Worm (Caenorhabditis elegans) whole organism, early embryonic: Measurements from ENCODE around the gene C42D4.3.

Experiments used
- B0310.2 ChIP-seq: sonication (generic microtip); optimal IDR thresholded peaks from 2 replicates; lab custom pipeline; 2016; ENCODE audit warnings: mild to moderate bottlenecking, missing genetic modification characterization, missing compliant biosample characterization
- F13C5.2 ChIP-seq: sonication (generic microtip); optimal IDR thresholded peaks from 2 replicates; lab custom pipeline; 2017; ENCODE audit warnings: mild to moderate bottlenecking, missing genetic modification characterization, inconsistent platforms, missing compliant biosample characterization
- aly-1 ChIP-seq: sonication (generic microtip); optimal IDR thresholded peaks from 2 replicates; lab custom pipeline; 2016; ENCODE audit warnings: missing genetic modification characterization, missing compliant biosample characterization
- ama-1 ChIP-seq: fragments of 150-350 bp; optimal IDR thresholded peaks from 2 replicates; lab custom pipeline; 2014
- ceh-13 ChIP-seq: fragments of 200-800 bp; sonication (Bioruptor generic); optimal IDR thresholded peaks from 2 replicates; lab custom pipeline; 2018; ENCODE audit warnings: mild to moderate bottlenecking, missing genetic modification characterization, missing compliant biosample characterization
- ceh-36 ChIP-seq: sonication (generic microtip); optimal IDR thresholded peaks from 2 replicates; lab custom pipeline; 2016; ENCODE audit warnings: missing genetic modification characterization, inconsistent platforms, missing compliant biosample characterization
- ets-7 ChIP-seq: sonication (generic microtip); optimal IDR thresholded peaks from 2 replicates; lab custom pipeline; 2016; ENCODE audit warnings: missing genotype, missing genetic modification characterization, missing compliant biosample characterization
- flt-1 ChIP-seq: fragments of 200-800 bp; sonication (Bioruptor generic); IDR thresholded peaks from 2 replicates; pipeline ENCODE4 v1.3.6; 2022; ENCODE audit warnings: missing genetic modification characterization, missing compliant biosample characterization
- hmbx-1 ChIP-seq: sonication (generic microtip); optimal IDR thresholded peaks from 2 replicates; lab custom pipeline; 2016; ENCODE audit warnings: mild to moderate bottlenecking, missing genetic modification characterization, missing compliant biosample characterization
- hmg-4 ChIP-seq: fragments of 200-800 bp; sonication (Bioruptor generic); optimal IDR thresholded peaks from 2 replicates; lab custom pipeline; 2018; ENCODE audit warnings: mild to moderate bottlenecking, missing genetic modification characterization, missing compliant biosample characterization
- hnd-1 ChIP-seq: sonication (generic microtip); optimal IDR thresholded peaks from 2 replicates; lab custom pipeline; 2016; ENCODE audit warnings: missing genetic modification characterization, missing compliant biosample characterization
- pes-1 ChIP-seq: fragments of 200-800 bp; sonication (Bioruptor generic); IDR thresholded peaks from 2 replicates; pipeline ENCODE4 v1.3.6; 2022; ENCODE audit warnings: missing genetic modification reagents, missing genetic modification characterization, missing compliant biosample characterization
- scrt-1 ChIP-seq: fragments of 200-800 bp; sonication (Bioruptor generic); IDR thresholded peaks from 2 replicates; pipeline ENCODE4 v1.3.6; 2022; ENCODE audit warnings: missing genetic modification characterization, missing compliant biosample characterization
- sea-1 ChIP-seq: fragments of 200-800 bp; sonication (Bioruptor generic); conservative IDR thresholded peaks from 2 replicates; pipeline ENCODE4 v1.3.6; 2022; ENCODE audit warnings: missing genetic modification characterization, missing compliant biosample characterization
- tbx-11 ChIP-seq: fragments of 200-800 bp; sonication (Bioruptor generic); IDR thresholded peaks from 2 replicates; pipeline ENCODE4 v1.3.6; 2022; ENCODE audit warnings: missing genetic modification characterization, missing compliant biosample characterization
- tbx-37 ChIP-seq: fragments of 200-800 bp; sonication (Bioruptor generic); conservative IDR thresholded peaks from 2 replicates; pipeline ENCODE4 v1.3.6; 2022; ENCODE audit warnings: missing genetic modification reagents, missing genetic modification characterization, missing compliant biosample characterization
- tra-4 ChIP-seq: sonication (generic microtip); optimal IDR thresholded peaks from 2 replicates; lab custom pipeline; 2017; ENCODE audit warnings: missing genetic modification characterization, missing compliant biosample characterization

C42D4.3 gene

ce11 chrIV:7196853-7197252 lies 17.8 kb downstream of the C42D4.3 start, which contains the start of gene unc-8:
unc-8 (plus strand) TSS chrIV:7197153.
- TF ChIP-seq B0310.2 (tag; lab: Kevin White, UChicago), result no peak
- no peak for TF ChIP-seq aly-1 (tag; lab: Kevin White, UChicago)
- no peak for TF ChIP-seq scrt-1 (GFP tag; lab: Robert Waterston, UW)
- no peak for TF ChIP-seq F13C5.2 (tag; lab: Kevin White, UChicago)
- no peak for TF ChIP-seq sea-1 (GFP tag; lab: Robert Waterston, UW)
- TF ChIP-seq flt-1 (GFP tag; lab: Robert Waterston, UW), result no peak
- no peak for TF ChIP-seq tbx-37 (GFP tag; lab: Robert Waterston, UW)
- no peak for TF ChIP-seq ama-1 (lab: Kevin White, UChicago)
- no peak for TF ChIP-seq ets-7 (tag; lab: Kevin White, UChicago)
- TF ChIP-seq tra-4 (tag; lab: Kevin White, UChicago), result no peak
- no peak for TF ChIP-seq hmg-4
- TF ChIP-seq ceh-36 (tag; lab: Kevin White, UChicago), result no peak
- no peak for TF ChIP-seq pes-1 (GFP tag; lab: Robert Waterston, UW)

- TF ChIP-seq sea-1 (GFP tag; lab: Robert Waterston, UW) (no peak), F13C5.2 (tag; lab: Kevin White, UChicago) (no peak), B0310.2 (tag; lab: Kevin White, UChicago) (no peak), tbx-37 (GFP tag; lab: Robert Waterston, UW) (no peak), hmbx-1 (tag; lab: Kevin White, UChicago) (no peak), flt-1 (GFP tag; lab: Robert Waterston, UW) (no peak), ama-1 (lab: Kevin White, UChicago) (no peak), hmg-4 (no peak)
Measured at ce11 chrIV:7203696-7204095, 24.7 kb downstream of the C42D4.3 start, which contains the start of gene R13A1.3. R13A1.3 (plus strand) TSS chrIV:7203996.

ce11 chrIV:7205969-7206368 lies 26.9 kb downstream of the C42D4.3 start, which contains the start of gene kcc-1:
kcc-1 (plus strand) TSS chrIV:7206269.
- TF ChIP-seq hmbx-1 (tag; lab: Kevin White, UChicago) (no peak), tbx-11 (GFP tag; lab: Robert Waterston, UW) (no peak), ets-7 (tag; lab: Kevin White, UChicago) (no peak), pes-1 (GFP tag; lab: Robert Waterston, UW) (no peak), ceh-36 (tag; lab: Kevin White, UChicago) (no peak), ceh-13 (no peak), hmg-4 (no peak), ama-1 (lab: Kevin White, UChicago) (no peak), hnd-1 (tag; lab: Kevin White, UChicago) (no peak), aly-1 (tag; lab: Kevin White, UChicago) (no peak)

- TF ChIP-seq ceh-36 (tag; lab: Kevin White, UChicago) (no peak), scrt-1 (GFP tag; lab: Robert Waterston, UW) (no peak), ceh-13 (no peak), tbx-37 (GFP tag; lab: Robert Waterston, UW) (no peak), B0310.2 (tag; lab: Kevin White, UChicago) (no peak), tbx-11 (GFP tag; lab: Robert Waterston, UW) (no peak), hmg-4 (no peak), pes-1 (GFP tag; lab: Robert Waterston, UW) (no peak), tra-4 (tag; lab: Kevin White, UChicago) (no peak), hnd-1 (tag; lab: Kevin White, UChicago) (no peak), ets-7 (tag; lab: Kevin White, UChicago) (no peak), flt-1 (GFP tag; lab: Robert Waterston, UW) (no peak), F13C5.2 (tag; lab: Kevin White, UChicago) (no peak), ama-1 (lab: Kevin White, UChicago) (no peak), aly-1 (tag; lab: Kevin White, UChicago) (no peak), sea-1 (GFP tag; lab: Robert Waterston, UW) (no peak), hmbx-1 (tag; lab: Kevin White, UChicago) (no peak)
Measured at ce11 chrIV:7208961-7209360, 29.9 kb downstream of the C42D4.3 start.

- TF ChIP-seq tra-4 (tag; lab: Kevin White, UChicago) (no peak), F13C5.2 (tag; lab: Kevin White, UChicago) (no peak), ceh-36 (tag; lab: Kevin White, UChicago) (no peak), hnd-1 (tag; lab: Kevin White, UChicago) (no peak), hmbx-1 (tag; lab: Kevin White, UChicago) (no peak), flt-1 (GFP tag; lab: Robert Waterston, UW) (no peak), ceh-13 (no peak), pes-1 (GFP tag; lab: Robert Waterston, UW) (no peak), sea-1 (GFP tag; lab: Robert Waterston, UW) (no peak), hmg-4 (no peak), aly-1 (tag; lab: Kevin White, UChicago) (no peak), scrt-1 (GFP tag; lab: Robert Waterston, UW) (no peak), ama-1 (lab: Kevin White, UChicago) (no peak)
Measured at ce11 chrIV:7211313-7211712, 32.3 kb downstream of the C42D4.3 start.

DNA sequence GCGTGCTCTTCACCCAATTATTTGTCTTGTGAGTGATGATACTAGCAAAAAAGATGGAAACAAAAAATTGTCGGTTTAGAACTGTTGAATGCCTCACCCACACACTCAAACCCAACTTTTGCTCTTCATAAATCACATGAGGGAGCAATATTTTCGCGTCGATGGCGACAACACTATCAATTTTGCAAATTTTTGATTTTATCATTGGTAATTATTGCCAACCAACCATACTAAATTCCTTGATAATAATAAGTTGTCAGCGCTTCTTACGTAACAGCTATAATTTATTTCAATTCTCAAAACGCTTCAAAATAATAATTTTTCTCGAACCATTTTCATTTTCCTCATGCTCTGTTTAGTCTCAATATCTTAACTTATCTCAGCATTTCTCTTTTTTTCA lies 33.7 kb downstream of the C42D4.3 start:
- TF ChIP-seq ets-7 (tag; lab: Kevin White, UChicago), result no peak
- TF ChIP-seq hmbx-1 (tag; lab: Kevin White, UChicago), result no peak
- no peak for TF ChIP-seq tbx-37 (GFP tag; lab: Robert Waterston, UW)
- TF ChIP-seq ceh-13, result no peak
- no peak for TF ChIP-seq hmg-4

- TF ChIP-seq F13C5.2 (tag; lab: Kevin White, UChicago) (no peak), tra-4 (tag; lab: Kevin White, UChicago) (no peak), aly-1 (tag; lab: Kevin White, UChicago) (no peak), hnd-1 (tag; lab: Kevin White, UChicago) (no peak), ets-7 (tag; lab: Kevin White, UChicago) (no peak), tbx-37 (GFP tag; lab: Robert Waterston, UW) (no peak), ceh-36 (tag; lab: Kevin White, UChicago) (no peak), tbx-11 (GFP tag; lab: Robert Waterston, UW) (no peak), flt-1 (GFP tag; lab: Robert Waterston, UW) (no peak)
Measured at ce11 chrIV:7216210-7216609, 37.2 kb downstream of the C42D4.3 start.
